Worm (Caenorhabditis elegans): Measurements from ENCODE around the gene C15C8.6.

DNA sequence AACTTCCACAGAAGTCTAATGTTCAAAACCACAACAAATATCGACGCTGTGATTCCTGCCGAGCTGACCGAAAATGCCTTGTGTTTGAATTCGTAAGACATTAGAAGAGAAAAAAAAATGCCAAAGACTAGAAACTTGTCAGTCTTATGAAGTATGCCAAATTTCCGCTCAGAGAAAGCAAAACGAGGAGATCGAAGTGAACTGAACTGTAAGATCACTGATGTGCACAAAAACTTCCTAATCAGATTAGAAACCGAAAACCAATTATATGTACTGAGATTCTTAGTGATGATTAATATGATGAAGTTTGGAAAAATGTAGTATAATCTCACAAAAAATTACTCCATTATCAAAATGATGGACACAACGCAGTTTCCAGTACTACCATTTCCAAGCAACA lies 37.1 kb upstream of the C15C8.6 start, which contains the start of gene srbc-44:
- TF ChIP-seq tag-97 (GFP tag; IDR thresholded peaks at IDR 0.05): no peak
- no peak for TF ChIP-seq nhr-237 (tag; optimal IDR thresholded peaks at IDR 0.05)
- no peak for TF ChIP-seq ztf-11 (tag; optimal IDR thresholded peaks at IDR 0.05)
- no peak for TF ChIP-seq skn-1 (tag; optimal IDR thresholded peaks at IDR 0.05)
